Worm (Caenorhabditis elegans): Measurements from ENCODE around the gene ugt-46.

The ugt-46 gene

DNA sequence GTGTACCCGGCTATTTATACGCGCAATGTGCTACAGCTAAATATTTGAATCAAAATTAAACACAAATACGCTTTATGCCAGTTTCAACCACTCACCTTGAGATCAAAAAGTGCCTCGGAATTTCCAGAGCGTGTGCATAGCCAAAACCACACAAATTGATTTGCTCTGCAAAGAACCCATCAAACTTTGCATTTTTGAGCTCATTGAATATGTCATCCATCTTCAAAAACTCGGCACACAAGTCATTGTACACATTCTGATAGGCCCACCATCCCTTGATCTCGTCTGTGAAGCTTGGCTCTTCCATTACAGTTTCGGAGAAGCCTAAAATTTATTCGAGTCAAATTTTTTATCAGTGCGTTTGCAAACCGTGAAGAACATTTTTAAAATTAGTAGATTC lies 703 bp downstream of the ugt-46 start:
- TF ChIP-seq lin-13 (GFP tag; optimal IDR thresholded peaks at IDR 0.05): no peak
- no peak for TF ChIP-seq efl-3 (GFP tag; optimal IDR thresholded peaks at IDR 0.05)
- TF ChIP-seq lin-35 (GFP tag; optimal IDR thresholded peaks at IDR 0.05): no peak
- TF ChIP-seq efl-1 (optimal IDR thresholded peaks at IDR 0.05): no peak
- no peak for TF ChIP-seq efl-1 (GFP tag; optimal IDR thresholded peaks at IDR 0.05 in 1 of 2)
- TF ChIP-seq zag-1 (tag; optimal IDR thresholded peaks at IDR 0.05): no peak
- TF ChIP-seq rnt-1 (tag; optimal IDR thresholded peaks at IDR 0.05): no peak

- TF ChIP-seq nhr-85 (tag) (peak; percentile 23), sox-4 (tag; optimal IDR thresholded peaks at IDR 0.05) (no peak)
Observed at ce11 chrX:528761-529160, 1.3 kb downstream of the ugt-46 start.

DNA sequence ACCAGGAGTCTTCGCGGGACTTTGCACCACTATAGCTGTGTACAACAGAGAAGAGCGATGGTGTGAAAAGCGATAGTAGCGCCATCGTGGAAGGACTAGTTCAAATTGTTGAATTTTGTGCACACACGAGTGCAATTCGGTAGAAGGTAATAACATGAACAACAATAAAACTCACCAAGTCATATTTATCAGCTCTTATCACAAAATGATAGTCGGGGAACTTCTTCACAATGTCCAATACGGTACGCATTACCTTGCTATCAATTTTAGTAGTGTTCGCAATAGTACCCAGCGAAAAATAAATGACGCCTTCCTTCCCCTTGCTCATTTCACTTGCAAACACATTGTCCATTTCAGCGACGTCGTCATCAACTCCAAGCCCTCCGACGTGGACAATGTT lies 2.4 kb downstream of the ugt-46 start:
- TF ChIP-seq grh-1 (GFP tag; IDR thresholded peaks at IDR 0.05): no peak
- no peak for TF ChIP-seq unc-130 (tag; optimal IDR thresholded peaks at IDR 0.05)
- no peak for TF ChIP-seq nhr-85 (tag)
- TF ChIP-seq swsn-7 (tag; optimal IDR thresholded peaks at IDR 0.05): no peak
- TF ChIP-seq zag-1 (tag; optimal IDR thresholded peaks at IDR 0.05): no peak
- no peak for TF ChIP-seq nhr-237 (tag; optimal IDR thresholded peaks at IDR 0.05)
- TF ChIP-seq lsy-2 (tag; optimal IDR thresholded peaks at IDR 0.05): no peak
- TF ChIP-seq zip-4 (GFP tag; optimal IDR thresholded peaks at IDR 0.05): no peak
- TF ChIP-seq lin-15B (tag; optimal IDR thresholded peaks at IDR 0.05): no peak
- no peak for TF ChIP-seq C04F5.9 (tag; optimal IDR thresholded peaks at IDR 0.05)
- TF ChIP-seq nhr-90 (tag; optimal IDR thresholded peaks at IDR 0.05; ENCODE audit: poor library complexity): no peak
- no peak for TF ChIP-seq hpl-2 (GFP tag; optimal IDR thresholded peaks at IDR 0.05)
- no peak for TF ChIP-seq elt-2 (tag; optimal IDR thresholded peaks at IDR 0.05)
- no peak for TF ChIP-seq lin-35 (GFP tag; optimal IDR thresholded peaks at IDR 0.05)
- TF ChIP-seq efl-1 (optimal IDR thresholded peaks at IDR 0.05): no peak
- no peak for TF ChIP-seq efl-1 (GFP tag; optimal IDR thresholded peaks at IDR 0.05 in 1 of 2)
- TF ChIP-seq ceh-63 (GFP tag; optimal IDR thresholded peaks at IDR 0.05): no peak
- no peak for TF ChIP-seq mep-1 (tag; optimal IDR thresholded peaks at IDR 0.05)
- TF ChIP-seq egl-27 (tag; optimal IDR thresholded peaks at IDR 0.05): no peak
- TF ChIP-seq nhr-77 (tag; optimal IDR thresholded peaks at IDR 0.05): no peak

- no peak for TF ChIP-seq ces-1 (GFP tag; optimal IDR thresholded peaks at IDR 0.05)
- TF ChIP-seq lsy-2 (tag; optimal IDR thresholded peaks at IDR 0.05): no peak
- no peak for TF ChIP-seq ets-5 (GFP tag; IDR thresholded peaks at IDR 0.05)
- no peak for TF ChIP-seq fkh-8 (tag; optimal IDR thresholded peaks at IDR 0.05)
- no peak for TF ChIP-seq unc-86 (tag; optimal IDR thresholded peaks at IDR 0.05)
- TF ChIP-seq tlp-1 (tag; optimal IDR thresholded peaks at IDR 0.05): no peak
- no peak for TF ChIP-seq snu-23 (GFP tag; optimal IDR thresholded peaks at IDR 0.05)
- TF ChIP-seq lir-3 (tag; optimal IDR thresholded peaks at IDR 0.05; ENCODE audit: poor library complexity): no peak
- no peak for TF ChIP-seq snpc-4 (tag; optimal IDR thresholded peaks at IDR 0.05)
- TF ChIP-seq nhr-20 (tag; optimal IDR thresholded peaks at IDR 0.05): no peak
- TF ChIP-seq sox-4 (tag; optimal IDR thresholded peaks at IDR 0.05): no peak
- no peak for TF ChIP-seq nhr-12 (tag; optimal IDR thresholded peaks at IDR 0.05)
- no peak for TF ChIP-seq F16B12.6 (tag; optimal IDR thresholded peaks at IDR 0.05)
- TF ChIP-seq alr-1 (tag; optimal IDR thresholded peaks at IDR 0.05; ENCODE audit: borderline replicate concordance): no peak
- TF ChIP-seq mdl-1 (tag; optimal IDR thresholded peaks at IDR 0.05): no peak
- TF ChIP-seq lin-13 (GFP tag; optimal IDR thresholded peaks at IDR 0.05): no peak
- TF ChIP-seq ceh-63 (GFP tag; optimal IDR thresholded peaks at IDR 0.05): no peak
- TF ChIP-seq dsc-1 (tag; optimal IDR thresholded peaks at IDR 0.05): no peak
- no peak for TF ChIP-seq nhr-237 (tag; optimal IDR thresholded peaks at IDR 0.05)
Observed at ce11 chrX:524498-524897, 5.6 kb downstream of the ugt-46 start.
